Worm (Caenorhabditis elegans): ENCODE results near the gene cox-5A.

The cox-5A gene

DNA sequence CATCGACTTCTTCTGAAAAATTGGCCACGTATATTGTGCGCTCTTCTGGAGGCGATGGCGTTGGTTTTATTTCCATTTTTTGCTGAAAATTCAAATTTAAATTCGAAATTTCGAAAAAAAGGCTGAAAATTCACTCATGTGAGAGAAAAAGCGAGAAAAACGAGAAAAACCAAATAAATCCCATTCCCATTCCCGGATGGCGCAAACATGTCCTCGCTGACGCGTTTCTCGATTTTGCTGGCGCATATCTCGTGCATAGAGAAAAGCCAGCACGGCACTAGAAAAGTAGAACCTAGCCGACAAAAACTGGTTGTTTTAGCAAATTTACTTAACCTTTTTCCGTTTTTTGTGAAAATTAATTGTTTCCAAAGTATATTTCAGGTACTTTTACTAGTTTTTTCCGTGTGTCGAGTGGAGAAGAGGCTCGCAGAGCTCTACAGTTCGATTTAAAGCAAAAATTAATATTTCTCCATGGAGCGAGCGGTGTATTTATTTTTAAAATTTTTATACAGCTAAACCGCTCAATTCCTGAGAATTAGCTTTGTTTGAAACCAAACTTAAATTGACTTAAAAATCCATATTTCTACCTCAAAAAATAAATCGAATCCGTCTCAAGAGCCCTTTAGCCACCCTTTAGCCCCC, 26.6 kb downstream of the cox-5A start, which contains the start of gene rbm-7 (continued):
- no peak for TF ChIP-seq nhr-120 (GFP tag; IDR thresholded peaks at IDR 0.05)
- TF ChIP-seq F57A8.1 (GFP tag; optimal IDR thresholded peaks at IDR 0.05), result no peak
- peak; percentile 37 for TF ChIP-seq tlf-1 (GFP tag; optimal IDR thresholded peaks at IDR 0.05)
- peak; percentile 44; the same call in 1 of the 2 replicates for TF ChIP-seq ceh-100 (GFP tag; IDR thresholded peaks at IDR 0.05)
- TF ChIP-seq bed-1 (GFP tag; IDR thresholded peaks at IDR 0.05), result no peak
- TF ChIP-seq madf-8 (GFP tag; conservative IDR thresholded peaks at IDR 0.05), result peak; percentile 25; the same call in 1 of the 2 replicates
- peak; percentile 53 for TF ChIP-seq hmg-1.2 (GFP tag; IDR thresholded peaks at IDR 0.05)
- no peak for TF ChIP-seq chd-7 (tag; optimal IDR thresholded peaks at IDR 0.05)
- no peak for TF ChIP-seq akir-1 (GFP tag; optimal IDR thresholded peaks at IDR 0.05)
- peak; percentile 74; the same call in 1 of the 2 replicates for TF ChIP-seq pbrm-1 (GFP tag; IDR thresholded peaks at IDR 0.05)
- TF ChIP-seq fkh-3 (tag; optimal IDR thresholded peaks at IDR 0.05), result no peak
- TF ChIP-seq nfya-2 (GFP tag; IDR thresholded peaks at IDR 0.05), result no peak
- TF ChIP-seq madf-6 (GFP tag; IDR thresholded peaks at IDR 0.05), result peak; percentile 66
- TF ChIP-seq F23B12.7 (tag; optimal IDR thresholded peaks at IDR 0.05; ENCODE audit: insufficient read depth), result peak; percentile 38
- no peak for TF ChIP-seq sea-2 (GFP tag; IDR thresholded peaks at IDR 0.05)
- TF ChIP-seq bed-2 (GFP tag; IDR thresholded peaks at IDR 0.05), result no peak
- no peak for TF ChIP-seq mel-28 (tag; optimal IDR thresholded peaks at IDR 0.05; ENCODE audit: borderline replicate concordance)
- no peak for TF ChIP-seq attf-5 (GFP tag; optimal IDR thresholded peaks at IDR 0.05)
- no peak for TF ChIP-seq lsy-27 (tag; optimal IDR thresholded peaks at IDR 0.05; ENCODE audit: borderline replicate concordance, insufficient read depth)
- no peak for TF ChIP-seq efl-1 (GFP tag; optimal IDR thresholded peaks at IDR 0.05)
- TF ChIP-seq cebp-1 (GFP tag; IDR thresholded peaks at IDR 0.05), result no peak
- TF ChIP-seq cebp-1 (tag; optimal IDR thresholded peaks at IDR 0.05), result peak; percentile 68
- TF ChIP-seq hrde-1 (tag; optimal IDR thresholded peaks at IDR 0.05; ENCODE audit: borderline replicate concordance), result no peak
- no peak for TF ChIP-seq C17E4.6 (GFP tag; IDR thresholded peaks at IDR 0.05)
- no peak for TF ChIP-seq sptf-2 (GFP tag; optimal IDR thresholded peaks at IDR 0.05)
- TF ChIP-seq madf-10 (tag; optimal IDR thresholded peaks at IDR 0.05), result no peak
- TF ChIP-seq attf-3 (GFP tag; conservative IDR thresholded peaks at IDR 0.05), result 0 out of 2 replicates have a peak, but pooled peaks have one; percentile 17
- TF ChIP-seq ets-4 (GFP tag; optimal IDR thresholded peaks at IDR 0.05), result no peak
- no peak for TF ChIP-seq die-1 (tag; optimal IDR thresholded peaks at IDR 0.05)
- no peak for TF ChIP-seq F37B4.10 (GFP tag; IDR thresholded peaks at IDR 0.05)
- no peak for TF ChIP-seq snpc-3.4 (tag; optimal IDR thresholded peaks at IDR 0.05)

DNA sequence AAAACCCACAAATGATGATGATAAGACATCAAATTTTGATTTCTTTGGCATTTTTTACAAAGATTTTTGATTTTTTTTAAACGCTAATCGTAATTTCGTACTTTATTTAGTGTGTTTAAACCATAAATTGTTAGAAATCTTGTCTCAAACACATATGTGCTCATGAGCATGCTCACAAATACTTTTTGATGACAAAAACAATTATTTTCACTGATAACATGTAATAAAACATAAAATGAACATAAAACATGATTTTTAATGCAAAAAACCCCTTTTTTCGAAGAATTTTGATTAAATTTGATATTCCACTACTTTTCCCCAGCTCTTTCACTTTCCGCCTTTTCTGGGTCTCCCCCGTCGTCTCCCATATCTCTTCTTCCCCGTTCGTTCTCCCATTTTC, 27.5 kb downstream of the cox-5A start:
- no peak for TF ChIP-seq madf-8 (GFP tag; conservative IDR thresholded peaks at IDR 0.05)
- no peak for TF ChIP-seq ztf-26 (tag; optimal IDR thresholded peaks at IDR 0.05)
- TF ChIP-seq mel-28 (tag; optimal IDR thresholded peaks at IDR 0.05; ENCODE audit: borderline replicate concordance), result no peak

DNA sequence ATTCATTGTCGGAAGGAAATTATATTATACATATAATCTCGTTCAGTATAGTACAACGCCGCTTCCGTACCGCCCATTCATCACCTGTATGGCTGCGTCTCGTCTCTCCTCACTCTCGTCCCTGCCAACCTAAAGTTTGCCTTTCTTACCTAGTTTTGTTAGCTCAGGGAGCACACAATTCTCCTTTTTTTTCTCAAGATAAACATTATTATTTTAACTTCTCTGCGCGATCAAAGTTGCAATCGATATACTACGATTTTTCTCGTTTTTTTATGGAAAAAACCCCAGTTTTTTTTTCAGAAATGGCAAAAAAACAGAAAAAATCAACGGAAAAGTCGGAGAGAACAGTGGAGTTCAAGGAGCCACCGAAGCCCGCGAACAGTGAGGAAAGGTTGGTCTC, 29.1 kb downstream of the cox-5A start, which contains the start of gene epg-3:
epg-3 (plus strand) TSS at position 301 of the 400 bp plus-strand sequence.
- no peak for TF ChIP-seq F33H1.4 (GFP tag; IDR thresholded peaks at IDR 0.05)
- no peak for TF ChIP-seq hmg-1.2 (GFP tag; IDR thresholded peaks at IDR 0.05)
- TF ChIP-seq ztf-18 (tag; optimal IDR thresholded peaks at IDR 0.05), result no peak
- TF ChIP-seq tbp1 (GFP tag; optimal IDR thresholded peaks at IDR 0.05), result no peak
- no peak for TF ChIP-seq fkh-3 (tag; optimal IDR thresholded peaks at IDR 0.05)
- TF ChIP-seq ceh-79 (tag; optimal IDR thresholded peaks at IDR 0.05), result no peak
- no peak for TF ChIP-seq snpc-1.1 (tag; optimal IDR thresholded peaks at IDR 0.05; ENCODE audit: insufficient read depth)
- no peak for TF ChIP-seq attf-5 (GFP tag; optimal IDR thresholded peaks at IDR 0.05)
- no peak for TF ChIP-seq ceh-27 (GFP tag; optimal IDR thresholded peaks at IDR 0.05)
- TF ChIP-seq F57C9.4 (tag; optimal IDR thresholded peaks at IDR 0.05), result no peak
- TF ChIP-seq F10E7.11 (tag; optimal IDR thresholded peaks at IDR 0.05), result no peak
- TF ChIP-seq pbrm-1 (GFP tag; IDR thresholded peaks at IDR 0.05), result no peak
- TF ChIP-seq egl-44 (GFP tag; IDR thresholded peaks at IDR 0.05), result no peak
- no peak for TF ChIP-seq ztf-3 (GFP tag; optimal IDR thresholded peaks at IDR 0.05)
- no peak for TF ChIP-seq cebp-2 (GFP tag; IDR thresholded peaks at IDR 0.05)
- no peak for TF ChIP-seq mxl-1 (tag; optimal IDR thresholded peaks at IDR 0.05)
- TF ChIP-seq F23B12.7 (tag; optimal IDR thresholded peaks at IDR 0.05; ENCODE audit: insufficient read depth), result no peak
- TF ChIP-seq Y95B8A.8 (GFP tag; IDR thresholded peaks at IDR 0.05), result no peak
- no peak for TF ChIP-seq bed-1 (GFP tag; IDR thresholded peaks at IDR 0.05)
- TF ChIP-seq ceh-58 (GFP tag; IDR thresholded peaks at IDR 0.05), result no peak
